Fruit fly (Drosophila melanogaster) whole organism, embryonic: ENCODE data around the gene Pcd.

Source experiments
- Asciz ChIP-seq: fragments of 200-800 bp; sonication (Bioruptor generic); optimal IDR thresholded peaks from 2 replicates; lab custom pipeline; 2017; ENCODE audit warnings: missing biosample characterization, mild to moderate bottlenecking, missing genetic modification characterization, missing genetic modification reagents
- Awh ChIP-seq: fragments of 200-800 bp; sonication (Bioruptor generic); IDR thresholded peaks from 2 replicates; pipeline ENCODE4, ENCODE4 v1.3.6; 2022; ENCODE audit warnings: missing biosample characterization, missing genetic modification characterization
- BEAF-32 ChIP-seq: fragments of 200-800 bp; sonication (Bioruptor generic); optimal IDR thresholded peaks from 3 replicates; lab custom pipeline; 2017; ENCODE audit warnings: missing biosample characterization, missing genetic modification characterization, mild to moderate bottlenecking, moderate library complexity, missing genetic modification reagents
- C15 ChIP-seq: fragments of 200-800 bp; sonication (Bioruptor generic); IDR thresholded peaks from 3 replicates; pipeline ENCODE4 v1.3.6; 2022; ENCODE audit warnings: missing biosample characterization, missing genetic modification characterization
- CG10431 ChIP-seq: fragments of 200-800 bp; sonication (Bioruptor generic); optimal IDR thresholded peaks from 3 replicates; lab custom pipeline; 2018; ENCODE audit warnings: missing biosample characterization, mild to moderate bottlenecking, missing genetic modification characterization
- CG10654 ChIP-seq: fragments of 200-800 bp; sonication (Bioruptor generic); optimal IDR thresholded peaks from 2 replicates; lab custom pipeline; 2016; ENCODE audit warnings: missing biosample characterization, missing genetic modification characterization
- CG10979 ChIP-seq: fragments of 200-800 bp; sonication (Bioruptor generic); optimal IDR thresholded peaks from 2 replicates; lab custom pipeline; 2018; ENCODE audit warnings: missing biosample characterization, mild to moderate bottlenecking, missing genetic modification characterization, moderate library complexity
- CG11247 ChIP-seq: fragments of 200-800 bp; sonication (Bioruptor generic); IDR thresholded peaks from 2 replicates; pipeline ENCODE4 v1.3.6; 2022; ENCODE audit warnings: missing biosample characterization, missing genetic modification characterization
- CG15269 ChIP-seq: fragments of 200-800 bp; sonication (Bioruptor generic); optimal IDR thresholded peaks from 2 replicates; lab custom pipeline; 2018; ENCODE audit warnings: missing biosample characterization, mild to moderate bottlenecking, missing genetic modification characterization, moderate library complexity
- CG1529 ChIP-seq: fragments of 200-800 bp; sonication (Bioruptor generic); optimal IDR thresholded peaks from 3 replicates; lab custom pipeline; 2018; ENCODE audit warnings: missing biosample characterization, missing genetic modification characterization
- CG15514 ChIP-seq: fragments of 200-800 bp; sonication (Bioruptor generic); optimal IDR thresholded peaks from 3 replicates; lab custom pipeline; 2017; ENCODE audit warnings: missing biosample characterization, missing genetic modification characterization, mild to moderate bottlenecking, moderate library complexity, missing genetic modification reagents
- CG15696 ChIP-seq: fragments of 200-800 bp; sonication (Bioruptor generic); optimal IDR thresholded peaks from 2 replicates; lab custom pipeline; 2019; ENCODE audit warnings: missing biosample characterization, mild to moderate bottlenecking, missing genetic modification characterization, moderate library complexity
- CG16779 ChIP-seq: fragments of 200-800 bp; sonication (Bioruptor generic); IDR thresholded peaks from 2 replicates; pipeline ENCODE4 v1.3.6; 2022; ENCODE audit warnings: missing biosample characterization, missing genetic modification characterization
- CG17359 ChIP-seq: fragments of 200-800 bp; sonication (Bioruptor generic); optimal IDR thresholded peaks from 3 replicates; lab custom pipeline; 2018; ENCODE audit warnings: missing biosample characterization, mild to moderate bottlenecking, missing genetic modification characterization, moderate library complexity
- CG17361 ChIP-seq: fragments of 200-800 bp; sonication (Bioruptor generic); IDR thresholded peaks from 3 replicates; pipeline ENCODE4 v1.3.6; 2022; ENCODE audit warnings: missing biosample characterization, missing genetic modification characterization
- CG17385 ChIP-seq: fragments of 200-800 bp; sonication (Bioruptor generic); optimal IDR thresholded peaks from 3 replicates; lab custom pipeline; 2018; ENCODE audit warnings: missing biosample characterization, mild to moderate bottlenecking, missing genetic modification characterization
- CG30403 ChIP-seq: fragments of 200-800 bp; sonication (Bioruptor generic); optimal IDR thresholded peaks from 3 replicates; lab custom pipeline; 2016; ENCODE audit warnings: missing biosample characterization, missing genetic modification characterization
- CG31388 ChIP-seq: fragments of 200-800 bp; sonication (Bioruptor generic); optimal IDR thresholded peaks from 2 replicates; lab custom pipeline; 2016; ENCODE audit warnings: missing biosample characterization, missing genetic modification characterization
- CG3281 ChIP-seq: fragments of 200-800 bp; sonication (Bioruptor generic); optimal IDR thresholded peaks from 3 replicates; lab custom pipeline; 2017; ENCODE audit warnings: missing biosample characterization, mild to moderate bottlenecking, missing genetic modification characterization
- CG34422 ChIP-seq: fragments of 200-800 bp; sonication (Bioruptor generic); IDR thresholded peaks from 3 replicates; pipeline ENCODE4 v1.3.6; 2022; ENCODE audit warnings: missing biosample characterization, missing genetic modification characterization
- CG7372 ChIP-seq: fragments of 200-800 bp; sonication (Bioruptor generic); IDR thresholded peaks from 2 replicates; pipeline ENCODE4 v1.3.6; 2022; ENCODE audit warnings: missing biosample characterization, missing genetic modification characterization
- CG7556 ChIP-seq: fragments of 200-800 bp; sonication (Bioruptor generic); optimal IDR thresholded peaks from 2 replicates; lab custom pipeline; 2017; ENCODE audit warnings: missing biosample characterization, mild to moderate bottlenecking, missing genetic modification characterization
- CG9727 ChIP-seq: fragments of 200-800 bp; sonication (Bioruptor generic); optimal IDR thresholded peaks from 3 replicates; lab custom pipeline; 2017; ENCODE audit warnings: missing biosample characterization, mild to moderate bottlenecking, missing genetic modification characterization
- CG9876 ChIP-seq: fragments of 200-800 bp; sonication (Bioruptor generic); optimal IDR thresholded peaks from 2 replicates; lab custom pipeline; 2016; ENCODE audit warnings: missing biosample characterization, missing genetic modification characterization
- CkIIα-i1 ChIP-seq: fragments of 200-800 bp; sonication (Bioruptor generic); IDR thresholded peaks from 2 replicates; pipeline ENCODE4 v1.3.6; 2022; ENCODE audit warnings: missing biosample characterization, missing genetic modification characterization
- D ChIP-seq, 2 experiments: fragments of 200-800 bp in 1 of 2; fragments of >200 bp in 1 of 2; sonication (Bioruptor generic) in 1 of 2; optimal IDR thresholded peaks; 2 replicates in 1 of 2; 3 replicates in 1 of 2; lab custom pipeline; 2017; ENCODE audit warnings: mild to moderate bottlenecking in 1 of 2, missing biosample characterization in 1 of 2, missing genetic modification characterization in 1 of 2, missing genetic modification reagents in 1 of 2
- Dll ChIP-seq: fragments of 200-800 bp; sonication (Bioruptor generic); IDR thresholded peaks from 4 replicates; pipeline ENCODE4 v1.3.6; 2022; ENCODE audit warnings: missing biosample characterization, missing genetic modification characterization; ENCODE audit not compliant: partially characterized antibody
- Lhr ChIP-seq: fragments of 200-800 bp; sonication (Bioruptor generic); optimal IDR thresholded peaks from 3 replicates; lab custom pipeline; 2017; ENCODE audit warnings: mild to moderate bottlenecking, missing biosample characterization, missing genetic modification reagents, missing genetic modification characterization
- Ptx1 ChIP-seq: fragments of 200-800 bp; sonication (Bioruptor generic); IDR thresholded peaks from 2 replicates; pipeline ENCODE4 v1.3.6; 2022; ENCODE audit warnings: missing biosample characterization, missing genetic modification characterization
- Rfx ChIP-seq: fragments of 200-800 bp; sonication (Bioruptor generic); IDR thresholded peaks from 2 replicates; pipeline ENCODE4 v1.3.6; 2022; ENCODE audit warnings: missing biosample characterization, missing genetic modification characterization
- Sin3A ChIP-seq: fragments of >200 bp; optimal IDR thresholded peaks from 2 replicates; lab custom pipeline; 2018
- Sry-β ChIP-seq: fragments of 200-800 bp; sonication (Bioruptor generic); optimal IDR thresholded peaks from 2 replicates; lab custom pipeline; 2018; ENCODE audit warnings: missing biosample characterization, mild to moderate bottlenecking, missing genetic modification characterization, moderate library complexity
- Trl ChIP-seq, 3 experiments: fragments of >200 bp in 2 of 3; fragments of 200-800 bp in 1 of 3; sonication (Bioruptor generic) in 1 of 3; optimal IDR thresholded peaks; 2 replicates in 1 of 3; 3 replicates in 2 of 3; lab custom pipeline; 2016 to 2017; ENCODE audit warnings: missing biosample characterization in 1 of 3, missing genetic modification characterization in 1 of 3
- abd-A ChIP-seq: fragments of 200-800 bp; sonication (Bioruptor generic); optimal IDR thresholded peaks from 3 replicates; lab custom pipeline; 2019; ENCODE audit warnings: missing biosample characterization, mild to moderate bottlenecking, missing genetic modification characterization, moderate library complexity
- bbx ChIP-seq: fragments of 200-800 bp; sonication (Bioruptor generic); IDR thresholded peaks from 2 replicates; pipeline ENCODE4 v1.3.6; 2022; ENCODE audit warnings: missing biosample characterization, missing genetic modification characterization; ENCODE audit not compliant: partially characterized antibody
- cato ChIP-seq: fragments of 200-800 bp; sonication (Bioruptor generic); optimal IDR thresholded peaks from 2 replicates; lab custom pipeline; 2016; ENCODE audit warnings: missing biosample characterization, missing genetic modification characterization, borderline replicate concordance
- ci ChIP-seq: fragments of 200-800 bp; sonication (Bioruptor generic); IDR thresholded peaks from 3 replicates; pipeline ENCODE4 v1.3.6; 2022; ENCODE audit warnings: missing biosample characterization, missing genetic modification characterization
- dysf ChIP-seq: fragments of 200-800 bp; sonication (Bioruptor generic); IDR thresholded peaks from 3 replicates; pipeline ENCODE4 v1.3.6; 2022; ENCODE audit warnings: missing biosample characterization, missing genetic modification characterization
- hb ChIP-seq: fragments of 200-800 bp; sonication (Bioruptor generic); IDR thresholded peaks from 3 replicates; pipeline ENCODE4 v1.3.6; 2022; ENCODE audit warnings: missing biosample characterization, missing genetic modification characterization; ENCODE audit not compliant: partially characterized antibody
- jing ChIP-seq: fragments of 200-800 bp; sonication (Bioruptor generic); optimal IDR thresholded peaks from 2 replicates; lab custom pipeline; 2018; ENCODE audit warnings: missing biosample characterization, mild to moderate bottlenecking, missing genetic modification characterization
- lab ChIP-seq: fragments of 200-800 bp; sonication (Bioruptor generic); optimal IDR thresholded peaks from 3 replicates; lab custom pipeline; 2017; ENCODE audit warnings: missing biosample characterization, missing genetic modification characterization, mild to moderate bottlenecking, moderate library complexity, missing genetic modification reagents
- nau ChIP-seq: fragments of 200-800 bp; sonication (Bioruptor generic); optimal IDR thresholded peaks from 3 replicates; lab custom pipeline; 2017; ENCODE audit warnings: missing biosample characterization, mild to moderate bottlenecking, missing genetic modification characterization, missing genetic modification reagents
- peb ChIP-seq: fragments of 200-800 bp; sonication (Bioruptor generic); IDR thresholded peaks from 2 replicates; pipeline ENCODE4 v1.3.6; 2022; ENCODE audit warnings: missing biosample characterization, missing genetic modification characterization
- pfk ChIP-seq: fragments of 200-800 bp; sonication (Bioruptor generic); optimal IDR thresholded peaks from 2 replicates; lab custom pipeline; 2018; ENCODE audit warnings: missing biosample characterization, mild to moderate bottlenecking, missing genetic modification characterization, moderate library complexity
- repo ChIP-seq: fragments of 200-800 bp; sonication (Bioruptor generic); optimal IDR thresholded peaks from 2 replicates; lab custom pipeline; 2016; ENCODE audit warnings: missing biosample characterization, missing genetic modification characterization
- sens-2 ChIP-seq: fragments of 200-800 bp; sonication (Bioruptor generic); IDR thresholded peaks from 2 replicates; pipeline ENCODE4 v1.3.6; 2022; ENCODE audit warnings: missing biosample characterization, missing genetic modification characterization
- sug ChIP-seq: fragments of 200-800 bp; optimal IDR thresholded peaks from 2 replicates; lab custom pipeline; 2019; ENCODE audit warnings: missing biosample characterization, mild to moderate bottlenecking, missing genetic modification characterization, moderate library complexity
- tx ChIP-seq: fragments of 200-800 bp; sonication (Bioruptor generic); optimal IDR thresholded peaks from 2 replicates; lab custom pipeline; 2016; ENCODE audit warnings: missing biosample characterization, missing genetic modification characterization
- vnd ChIP-seq: fragments of 200-800 bp; sonication (Bioruptor generic); IDR thresholded peaks from 3 replicates; pipeline ENCODE4 v1.3.6; 2022; ENCODE audit warnings: missing biosample characterization, missing genetic modification characterization; ENCODE audit not compliant: partially characterized antibody

The Pcd gene

dm6 chr3R:29675333-29675732 lies 47.6 kb upstream of the Pcd start, which contains the start of the genes Bub3 and Cap-D2:
TSS of gene Bub3 (minus strand) at chr3R:29675421.
TSS of gene Cap-D2 (plus strand) at chr3R:29675651.
- TF ChIP-seq CG11247 (GFP tag; lab: Robert Waterston, UW) (0 out of 2 replicates have a peak, but pooled peaks have one; percentile 21), CkIIα-i1 (GFP tag; lab: Robert Waterston, UW) (no peak), Rfx (GFP tag; lab: Robert Waterston, UW) (peak; percentile 58), Asciz (GFP tag; lab: Kevin White, UChicago) (no peak), abd-A (tag; lab: Kevin White, UChicago) (no peak), cato (GFP tag; lab: Kevin White, UChicago) (peak; percentile 56), Lhr (GFP tag; lab: Kevin White, UChicago) (peak; percentile 59), hb (GFP tag; lab: Robert Waterston, UW) (peak; percentile 76), dysf (no peak), Sry-β (GFP tag; lab: Kevin White, UChicago) (peak; percentile 4), D (optimal IDR thresholded peaks at IDR 0.05; lab: Kevin White, UChicago) (no peak), D (GFP tag; optimal IDR thresholded peaks at IDR 0.05; lab: Kevin White, UChicago) (peak; percentile 51), pfk (no peak), CG10431 (GFP tag; lab: Kevin White, UChicago) (no peak), Awh (no peak), CG31388 (GFP tag; lab: Kevin White, UChicago) (peak; percentile 64), Dll (peak; percentile 96), CG17359 (tag; lab: Kevin White, UChicago) (no peak), BEAF-32 (GFP tag; lab: Kevin White, UChicago) (peak; percentile 81), CG1529 (GFP tag; lab: Kevin White, UChicago) (no peak), CG9727 (GFP tag; lab: Kevin White, UChicago) (peak; percentile 69), peb (no peak; the same call in 1 of the 2 replicates), vnd (GFP tag; lab: Robert Waterston, UW) (peak; percentile 82), CG17361 (GFP tag; lab: Robert Waterston, UW) (no peak), CG16779 (no peak), CG34422 (GFP tag; lab: Robert Waterston, UW) (peak; percentile 77), Sin3A (lab: Kevin White, UChicago) (peak; percentile 58), CG30403 (peak; percentile 77), CG7372 (GFP tag; lab: Robert Waterston, UW) (peak; percentile 57), CG15696 (peak; percentile 69), lab (peak; percentile 73), CG10654 (peak; percentile 73), sens-2 (GFP tag; lab: Robert Waterston, UW) (no peak), CG10979 (tag; lab: Kevin White, UChicago) (peak; percentile 67), tx (peak; percentile 64), jing (GFP tag; lab: Kevin White, UChicago) (no peak), CG17385 (GFP tag; lab: Kevin White, UChicago) (peak; percentile 51), CG15269 (tag; lab: Kevin White, UChicago) (no peak), CG15514 (GFP tag; lab: Kevin White, UChicago) (peak; percentile 53), CG9876 (peak; percentile 56), ci (GFP tag; lab: Robert Waterston, UW) (peak; percentile 82), CG3281 (GFP tag; lab: Kevin White, UChicago) (no peak), sug (tag; lab: Kevin White, UChicago) (no peak), Trl (optimal IDR thresholded peaks at IDR 0.05; lab: Kevin White, UChicago) (no peak), Trl (GFP tag; optimal IDR thresholded peaks at IDR 0.05; lab: Kevin White, UChicago) (peak; percentile 81), CG7556 (GFP tag; lab: Kevin White, UChicago) (peak; percentile 40), bbx (peak; percentile 74), repo (GFP tag; lab: Kevin White, UChicago) (peak; percentile 73), Ptx1 (GFP tag; lab: Robert Waterston, UW) (peak; percentile 41; the same call in 1 of the 2 replicates), C15 (GFP tag; lab: Robert Waterston, UW) (no peak), nau (no peak)
